In genomic region chr3R:31761529-31762009, dm6 we compare ENCODE assay signal across 4 fruit fly cellular contexts.
A peak's percentile ranks its signal among the peaks of the same experiment; 100 is the strongest.
TF ChIP-seq lines count a peak whose summit lies in the region.

Gene Smvt, minus strand, starts transcription at chr3R:31761579.

- TF ChIP-seq CTCF in whole organism, embryonic (GFP tag; optimal IDR thresholded peaks at IDR 0.05; lab: Kevin White, UChicago) = no peak

TF ChIP-seq in whole organism, adult, 20 proteins besides CTCF, POLR2A, EP300 and RAD21:
- TF ChIP-seq Hr96 (GFP tag; optimal IDR thresholded peaks at IDR 0.05; lab: Kevin White, UChicago) (no peak), CG12768 (GFP tag; optimal IDR thresholded peaks at IDR 0.05; lab: Kevin White, UChicago) (no peak), CG7045 (GFP tag; optimal IDR thresholded peaks at IDR 0.05; lab: Kevin White, UChicago) (no peak), CG14711 (tag; optimal IDR thresholded peaks at IDR 0.05; lab: Kevin White, UChicago) (no peak), cnc (optimal IDR thresholded peaks at IDR 0.05; lab: Kevin White, UChicago) (peak in 1 of 2 experiments; percentile 13), Crg-1 (GFP tag; optimal IDR thresholded peaks at IDR 0.05; lab: Kevin White, UChicago) (no peak), tj (GFP tag; optimal IDR thresholded peaks at IDR 0.05; lab: Kevin White, UChicago) (no peak), cic (GFP tag; optimal IDR thresholded peaks at IDR 0.05; lab: Kevin White, UChicago) (peak; percentile 83), bab1 (GFP tag; optimal IDR thresholded peaks at IDR 0.05; lab: Kevin White, UChicago) (no peak), CG11617 (GFP tag; optimal IDR thresholded peaks at IDR 0.05; lab: Kevin White, UChicago) (no peak), CG1620 (GFP tag; optimal IDR thresholded peaks at IDR 0.05; lab: Kevin White, UChicago) (no peak), CG33017 (tag; optimal IDR thresholded peaks at IDR 0.05; lab: Kevin White, UChicago) (no peak), kay (GFP tag; lab: Kevin White, UChicago; ENCODE audit: borderline replicate concordance) (no peak)
TF ChIP-seq in whole organism, adult: peak in this region for 2.

TF ChIP-seq in whole organism, embryonic, 481 proteins besides CTCF, POLR2A, EP300 and RAD21:
- TF ChIP-seq CG15479 (GFP tag; optimal IDR thresholded peaks at IDR 0.05; lab: Kevin White, UChicago) = peak; percentile 10
- no peak for TF ChIP-seq Sry-β (GFP tag; optimal IDR thresholded peaks at IDR 0.05; lab: Kevin White, UChicago)
- 0 out of 3 replicates have a peak, but pooled peaks have one; percentile 16 for TF ChIP-seq vnd (GFP tag; IDR thresholded peaks at IDR 0.05; lab: Robert Waterston, UW; ENCODE audit: partially characterized antibody)
- no peak for TF ChIP-seq CG7928 (GFP tag; optimal IDR thresholded peaks at IDR 0.05; lab: Kevin White, UChicago)
- TF ChIP-seq Bdp1 (GFP tag; optimal IDR thresholded peaks at IDR 0.05; lab: Kevin White, UChicago) = no peak
- TF ChIP-seq Hand (GFP tag; optimal IDR thresholded peaks at IDR 0.05; lab: Kevin White, UChicago) = no peak
- no peak for TF ChIP-seq fd96Cb (tag; optimal IDR thresholded peaks at IDR 0.05; lab: Kevin White, UChicago)
- TF ChIP-seq en (GFP tag; optimal IDR thresholded peaks at IDR 0.05; lab: Kevin White, UChicago) = no peak
- no peak for TF ChIP-seq exex (tag; optimal IDR thresholded peaks at IDR 0.05; lab: Kevin White, UChicago)
- TF ChIP-seq CG16813 (GFP tag; IDR thresholded peaks at IDR 0.05; lab: Robert Waterston, UW; ENCODE audit: partially characterized antibody) = no peak
- TF ChIP-seq Pdp1 (GFP tag; optimal IDR thresholded peaks at IDR 0.05; lab: Kevin White, UChicago) = peak in 1 of 2 experiments; percentile 80
- no peak for TF ChIP-seq Mrtf (GFP tag; IDR thresholded peaks at IDR 0.05; lab: Robert Waterston, UW)
- TF ChIP-seq CG12769 (tag; optimal IDR thresholded peaks at IDR 0.05; lab: Kevin White, UChicago) = no peak
- no peak for TF ChIP-seq CG8944 (GFP tag; optimal IDR thresholded peaks at IDR 0.05; lab: Kevin White, UChicago)
- no peak for TF ChIP-seq CG33213 (GFP tag; optimal IDR thresholded peaks at IDR 0.05; lab: Kevin White, UChicago)
- TF ChIP-seq Stat92E (GFP tag; optimal IDR thresholded peaks at IDR 0.05; lab: Kevin White, UChicago) = no peak
- no peak for TF ChIP-seq sens-2 (GFP tag; IDR thresholded peaks at IDR 0.05; lab: Robert Waterston, UW)

TF ChIP-seq in whole organism, prepupa, 60 proteins besides CTCF, POLR2A, EP300 and RAD21:
- TF ChIP-seq Lpt (GFP tag; optimal IDR thresholded peaks at IDR 0.05; lab: Kevin White, UChicago) (no peak), fkh (GFP tag; optimal IDR thresholded peaks at IDR 0.05; lab: Kevin White, UChicago) (peak; percentile 7), vri (GFP tag; optimal IDR thresholded peaks at IDR 0.05; lab: Kevin White, UChicago) (peak; percentile 49)

TF ChIP-seq in whole organism, pupa, 21 proteins besides CTCF, POLR2A, EP300 and RAD21:
- TF ChIP-seq CG34367 (tag; optimal IDR thresholded peaks at IDR 0.05; lab: Kevin White, UChicago) (no peak), EcR (GFP tag; optimal IDR thresholded peaks at IDR 0.05; lab: Kevin White, UChicago) (peak; percentile 45), CG4496 (GFP tag; IDR thresholded peaks at IDR 0.05; lab: Robert Waterston, UW) (0 out of 3 replicates have a peak, but pooled peaks have one; percentile 29), D1 (tag; optimal IDR thresholded peaks at IDR 0.05; lab: Kevin White, UChicago) (no peak), Ets98B (GFP tag; IDR thresholded peaks at IDR 0.05; lab: Robert Waterston, UW) (no peak)
